Worm (Caenorhabditis elegans) whole organism, late embryonic: ENCODE measurements around the gene C24D10.6.

ENCODE experiments used
- C08G9.2 ChIP-seq: sonication (generic microtip); optimal IDR thresholded peaks from 2 replicates; lab custom pipeline; 2016; ENCODE audit warnings: mild to moderate bottlenecking, missing genetic modification characterization, moderate library complexity, missing compliant biosample characterization
- C38D4.7 ChIP-seq: fragments of 200-800 bp; sonication (Bioruptor generic); optimal IDR thresholded peaks from 2 replicates; lab custom pipeline; 2018; ENCODE audit warnings: mild to moderate bottlenecking, missing genetic modification characterization, moderate library complexity, missing compliant biosample characterization
- F13H6.1 ChIP-seq: sonication (generic microtip); optimal IDR thresholded peaks from 2 replicates; lab custom pipeline; 2016; ENCODE audit warnings: missing genetic modification characterization, missing compliant biosample characterization
- K02D7.2 ChIP-seq: sonication (generic microtip); optimal IDR thresholded peaks from 2 replicates; lab custom pipeline; 2017; ENCODE audit warnings: mild to moderate bottlenecking, missing genetic modification characterization, missing compliant biosample characterization
- T23F11.4 ChIP-seq: fragments of 200-800 bp; sonication (Bioruptor generic); optimal IDR thresholded peaks from 2 replicates; lab custom pipeline; 2018; ENCODE audit warnings: mild to moderate bottlenecking, missing genetic modification characterization, missing compliant biosample characterization
- Y22D7AL.16 ChIP-seq: sonication (generic microtip); optimal IDR thresholded peaks from 2 replicates; lab custom pipeline; 2016; ENCODE audit warnings: missing genetic modification characterization, missing compliant biosample characterization
- ceh-14 ChIP-seq: sonication (generic microtip); optimal IDR thresholded peaks from 2 replicates; lab custom pipeline; 2016; ENCODE audit warnings: missing genotype, missing genetic modification characterization, missing compliant biosample characterization
- ceh-19 ChIP-seq: fragments of 200-800 bp; sonication (Bioruptor generic); optimal IDR thresholded peaks from 2 replicates; lab custom pipeline; 2018; ENCODE audit warnings: mild to moderate bottlenecking, missing genetic modification characterization, missing compliant biosample characterization
- ceh-2 ChIP-seq: sonication (generic microtip); optimal IDR thresholded peaks from 2 replicates; lab custom pipeline; 2016; ENCODE audit warnings: missing genotype, missing genetic modification characterization, missing compliant biosample characterization
- ceh-22 ChIP-seq: sonication (generic microtip); optimal IDR thresholded peaks from 2 replicates; lab custom pipeline; 2017; ENCODE audit warnings: missing biosample characterization, missing genetic modification characterization
- ceh-24 ChIP-seq: sonication (generic microtip); optimal IDR thresholded peaks from 2 replicates; lab custom pipeline; 2016; ENCODE audit warnings: mild to moderate bottlenecking, missing genetic modification characterization, missing compliant biosample characterization
- ceh-30 ChIP-seq: fragments of 150-350 bp; optimal IDR thresholded peaks from 2 replicates; lab custom pipeline; 2014; ENCODE audit warnings: missing biosample characterization, missing genetic modification characterization
- ceh-31 ChIP-seq: sonication (generic microtip); optimal IDR thresholded peaks from 2 replicates; lab custom pipeline; 2016; ENCODE audit warnings: missing genetic modification characterization, missing compliant biosample characterization
- ceh-34 ChIP-seq: sonication (generic microtip); optimal IDR thresholded peaks from 2 replicates; lab custom pipeline; 2016; ENCODE audit warnings: mild to moderate bottlenecking, missing genetic modification characterization, missing compliant biosample characterization
- ceh-45 ChIP-seq: fragments of 200-800 bp; sonication (Bioruptor generic); IDR thresholded peaks from 2 replicates; pipeline ENCODE4 v1.3.6; 2022; ENCODE audit warnings: missing genetic modification reagents, missing genetic modification characterization, missing compliant biosample characterization
- ceh-6 ChIP-seq: fragments of 200-800 bp; sonication (Bioruptor generic); optimal IDR thresholded peaks from 2 replicates; lab custom pipeline; 2018; ENCODE audit warnings: mild to moderate bottlenecking, missing genetic modification characterization, missing compliant biosample characterization
- dmd-4 ChIP-seq: sonication (generic microtip); optimal IDR thresholded peaks from 2 replicates; lab custom pipeline; 2016; ENCODE audit warnings: borderline replicate concordance, missing genetic modification characterization, missing compliant biosample characterization
- dve-1 ChIP-seq: sonication (generic microtip); optimal IDR thresholded peaks from 2 replicates; lab custom pipeline; 2017; ENCODE audit warnings: antibody characterized with exemption, mild to moderate bottlenecking, missing genetic modification characterization, missing compliant biosample characterization
- elt-2 ChIP-seq: sonication (generic microtip); optimal IDR thresholded peaks from 2 replicates; lab custom pipeline; 2016; ENCODE audit warnings: missing genetic modification reagents, missing genetic modification characterization, missing compliant biosample characterization
- elt-4 ChIP-seq: sonication (generic microtip); optimal IDR thresholded peaks from 2 replicates; lab custom pipeline; 2016; ENCODE audit warnings: missing genetic modification characterization, missing compliant biosample characterization
- ets-4 ChIP-seq: sonication (generic microtip); optimal IDR thresholded peaks from 2 replicates; lab custom pipeline; 2016; ENCODE audit warnings: missing genetic modification characterization, missing compliant biosample characterization
- eyg-1 ChIP-seq: sonication (generic microtip); optimal IDR thresholded peaks from 2 replicates; lab custom pipeline; 2016; ENCODE audit warnings: missing genotype, missing genetic modification characterization, missing compliant biosample characterization
- fax-1 ChIP-seq: sonication (generic microtip); optimal IDR thresholded peaks from 2 replicates; lab custom pipeline; 2016; ENCODE audit warnings: missing genotype, missing genetic modification characterization, missing compliant biosample characterization
- fkh-10 ChIP-seq: fragments of 150-350 bp; optimal IDR thresholded peaks from 2 replicates; lab custom pipeline; 2014; ENCODE audit warnings: missing biosample characterization, missing genetic modification reagents, missing genetic modification characterization
- fkh-6 ChIP-seq: sonication (generic microtip); optimal IDR thresholded peaks from 2 replicates; lab custom pipeline; 2016; ENCODE audit warnings: missing genetic modification characterization, missing compliant biosample characterization
- gmeb-2 ChIP-seq: sonication (generic microtip); optimal IDR thresholded peaks from 2 replicates; lab custom pipeline; 2016; ENCODE audit warnings: missing genetic modification characterization, inconsistent platforms, missing compliant biosample characterization
- hlh-13 ChIP-seq: fragments of 200-800 bp; sonication (Bioruptor generic); optimal IDR thresholded peaks from 2 replicates; lab custom pipeline; 2018; ENCODE audit warnings: mild to moderate bottlenecking, missing genetic modification characterization, missing compliant biosample characterization
- hlh-6 ChIP-seq: sonication (generic microtip); optimal IDR thresholded peaks from 2 replicates; lab custom pipeline; 2016; ENCODE audit warnings: missing genotype, missing genetic modification characterization, missing compliant biosample characterization
- hlh-8 ChIP-seq: sonication (generic microtip); optimal IDR thresholded peaks from 2 replicates; lab custom pipeline; 2016; ENCODE audit warnings: missing genotype, missing genetic modification characterization, missing compliant biosample characterization
- lim-6 ChIP-seq: sonication (generic microtip); optimal IDR thresholded peaks from 2 replicates; lab custom pipeline; 2016; ENCODE audit warnings: missing genetic modification characterization, missing compliant biosample characterization
- lin-11 ChIP-seq: fragments of 200-800 bp; sonication (Bioruptor generic); optimal IDR thresholded peaks from 2 replicates; lab custom pipeline; 2018; ENCODE audit warnings: mild to moderate bottlenecking, missing genetic modification characterization, missing compliant biosample characterization
- nfya-1 ChIP-seq: sonication (generic microtip); optimal IDR thresholded peaks from 2 replicates; lab custom pipeline; 2017; ENCODE audit warnings: missing genetic modification characterization, mild to moderate bottlenecking, missing compliant biosample characterization, antibody characterized with exemption, moderate library complexity
- nhr-11 ChIP-seq: fragments of 150-350 bp; optimal IDR thresholded peaks from 2 replicates; lab custom pipeline; 2014; ENCODE audit warnings: missing biosample characterization, missing genetic modification characterization
- npax-4 ChIP-seq: sonication (generic microtip); optimal IDR thresholded peaks from 2 replicates; lab custom pipeline; 2016; ENCODE audit warnings: missing genetic modification characterization, missing compliant biosample characterization
- odd-2 ChIP-seq: sonication (generic microtip); optimal IDR thresholded peaks from 2 replicates; lab custom pipeline; 2017; ENCODE audit warnings: antibody characterized with exemption, mild to moderate bottlenecking, missing genetic modification characterization, missing compliant biosample characterization
- pag-3 ChIP-seq: sonication (generic microtip); optimal IDR thresholded peaks from 2 replicates; lab custom pipeline; 2016; ENCODE audit warnings: missing compliant biosample characterization, missing genetic modification characterization, borderline replicate concordance
- pat-9 ChIP-seq: fragments of 200-800 bp; sonication (Bioruptor generic); optimal IDR thresholded peaks from 2 replicates; lab custom pipeline; 2018; ENCODE audit warnings: mild to moderate bottlenecking, missing genetic modification characterization, moderate library complexity, missing compliant biosample characterization
- pha-2 ChIP-seq: sonication (generic microtip); optimal IDR thresholded peaks from 2 replicates; lab custom pipeline; 2017; ENCODE audit warnings: mild to moderate bottlenecking, missing genetic modification characterization, missing compliant biosample characterization
- pha-4 ChIP-seq: fragments of 150-350 bp; optimal IDR thresholded peaks from 2 replicates; lab custom pipeline; 2018; ENCODE audit warnings: missing biosample characterization, missing genetic modification reagents, missing genetic modification characterization
- pqm-1 ChIP-seq: sonication (generic microtip); optimal IDR thresholded peaks from 2 replicates; lab custom pipeline; 2016; ENCODE audit warnings: missing genetic modification characterization, missing compliant biosample characterization
- pros-1 ChIP-seq: fragments of 150-350 bp; optimal IDR thresholded peaks from 2 replicates; lab custom pipeline; 2014; ENCODE audit warnings: missing biosample characterization, missing genetic modification reagents, missing genetic modification characterization
- ref-2 ChIP-seq: sonication (generic microtip); optimal IDR thresholded peaks from 2 replicates; lab custom pipeline; 2016; ENCODE audit warnings: missing genetic modification characterization, missing compliant biosample characterization
- rnt-1 ChIP-seq: sonication (generic microtip); optimal IDR thresholded peaks from 2 replicates; lab custom pipeline; 2016; ENCODE audit warnings: missing genetic modification characterization, missing compliant biosample characterization
- sdc-2 ChIP-seq: sonication (generic microtip); optimal IDR thresholded peaks from 2 replicates; lab custom pipeline; 2016; ENCODE audit warnings: missing genotype, missing genetic modification characterization, missing compliant biosample characterization
- sox-2 ChIP-seq: fragments of 200-800 bp; sonication (Bioruptor generic); IDR thresholded peaks from 2 replicates; pipeline ENCODE4 v1.3.6; 2022; ENCODE audit warnings: missing genetic modification reagents, missing genetic modification characterization, missing compliant biosample characterization
- sox-4 ChIP-seq: sonication (generic microtip); optimal IDR thresholded peaks from 2 replicates; lab custom pipeline; 2017; ENCODE audit warnings: mild to moderate bottlenecking, missing genetic modification characterization, inconsistent platforms, missing compliant biosample characterization
- syd-9 ChIP-seq: sonication (generic microtip); optimal IDR thresholded peaks from 2 replicates; lab custom pipeline; 2016; ENCODE audit warnings: mild to moderate bottlenecking, missing genetic modification characterization, moderate library complexity, missing compliant biosample characterization
- unc-55 ChIP-seq: sonication (generic microtip); optimal IDR thresholded peaks from 2 replicates; lab custom pipeline; 2017; ENCODE audit warnings: missing biosample characterization, missing genetic modification reagents, missing genetic modification characterization
- unc-86 ChIP-seq: sonication (generic microtip); optimal IDR thresholded peaks from 2 replicates; lab custom pipeline; 2016; ENCODE audit warnings: missing genetic modification characterization, missing compliant biosample characterization
- zip-5 ChIP-seq: sonication (generic microtip); optimal IDR thresholded peaks from 2 replicates; lab custom pipeline; 2016; ENCODE audit warnings: missing genetic modification characterization, missing compliant biosample characterization
- ztf-16 ChIP-seq: sonication (generic microtip); optimal IDR thresholded peaks from 2 replicates; lab custom pipeline; 2017; ENCODE audit warnings: missing genetic modification characterization, missing compliant biosample characterization

The C24D10.6 gene

DNA sequence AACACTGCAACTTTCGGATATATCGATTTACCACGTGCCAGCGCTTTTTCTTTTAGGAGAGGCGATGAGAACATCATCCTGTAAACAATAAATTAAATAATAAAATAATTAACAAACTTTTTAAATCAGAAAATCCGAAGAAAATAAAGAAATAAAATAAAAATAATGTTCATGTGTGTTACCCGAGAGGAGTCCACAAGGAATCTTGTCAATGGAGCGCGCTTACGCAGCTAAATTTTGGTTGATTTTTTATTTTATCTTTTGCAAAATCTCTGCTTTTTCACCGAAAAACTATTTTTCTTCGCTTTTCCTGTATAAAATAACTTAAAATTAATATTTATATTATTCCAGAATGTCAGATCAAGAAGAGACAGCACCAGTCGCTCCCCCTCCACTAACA, at the start of gene C24D10.6, which contains the start of gene C24D10.4:
C24D10.6 (minus strand) TSS at position 78 of the 400 bp plus-strand sequence.
C24D10.4 (plus strand) TSS at position 352 of the 400 bp plus-strand sequence.
- TF ChIP-seq lin-11 (tag; lab: Kevin White, UChicago) (no peak), pha-2 (tag; lab: Kevin White, UChicago) (no peak), npax-4 (tag; lab: Kevin White, UChicago) (no peak), lim-6 (tag; lab: Kevin White, UChicago) (no peak), fax-1 (tag; lab: Kevin White, UChicago) (no peak)
- TF ChIP-seq, all 69 proteins: peak for 0

DNA sequence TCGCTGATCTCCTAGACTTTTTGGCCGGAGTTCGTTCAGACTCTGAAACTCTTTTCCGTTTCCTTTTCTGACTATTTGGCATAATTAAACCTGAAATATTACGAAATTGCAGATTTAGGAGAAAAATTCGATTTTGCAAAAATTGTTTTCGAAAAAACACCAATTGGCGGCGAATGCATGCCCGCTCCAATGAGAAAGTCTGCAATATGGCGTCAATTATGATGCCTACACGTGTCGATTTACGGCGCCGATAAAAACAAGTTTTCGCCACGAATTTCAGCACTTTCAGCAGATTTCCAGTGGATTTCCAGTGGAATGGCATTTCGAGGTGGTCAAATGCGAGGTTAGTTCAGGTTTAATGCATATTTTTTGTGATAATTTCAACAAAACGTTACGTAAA, 49.3 kb upstream of the C24D10.6 start, which contains the start of the genes Y59E9AL.36 and nbet-1:
Y59E9AL.36 (minus strand) TSS at position 92 of the 400 bp plus-strand sequence.
nbet-1 (plus strand) TSS at position 112 of the 400 bp plus-strand sequence.
- TF ChIP-seq C08G9.2 (tag; lab: Kevin White, UChicago) (no peak), ets-4 (no peak), fax-1 (tag; lab: Kevin White, UChicago) (no peak), ztf-16 (peak; percentile 12), dve-1 (no peak), ceh-34 (tag; lab: Kevin White, UChicago) (peak; percentile 63), nfya-1 (tag; lab: Kevin White, UChicago) (peak; percentile 54), eyg-1 (tag; lab: Kevin White, UChicago) (no peak), pag-3 (no peak), sox-4 (tag; lab: Kevin White, UChicago) (no peak), pqm-1 (no peak), unc-86 (tag; lab: Kevin White, UChicago) (no peak), Y22D7AL.16 (tag; lab: Kevin White, UChicago) (no peak), hlh-13 (GFP tag; lab: Kevin White, UChicago) (no peak), ref-2 (tag; lab: Kevin White, UChicago) (no peak), elt-2 (tag; lab: Kevin White, UChicago) (peak; percentile 33), K02D7.2 (no peak), gmeb-2 (tag; lab: Kevin White, UChicago) (no peak), pros-1 (tag; lab: Kevin White, UChicago) (no peak), unc-55 (GFP tag; lab: Kevin White, UChicago) (peak; percentile 55), F13H6.1 (tag; lab: Kevin White, UChicago) (no peak), lim-6 (tag; lab: Kevin White, UChicago) (no peak), sox-2 (GFP tag; lab: Robert Waterston, UW) (no peak), T23F11.4 (GFP tag; lab: Kevin White, UChicago) (no peak), elt-4 (tag; lab: Kevin White, UChicago) (no peak), zip-5 (tag; lab: Kevin White, UChicago) (no peak), fkh-10 (no peak), ceh-6 (GFP tag; lab: Kevin White, UChicago) (no peak), ceh-19 (no peak), ceh-31 (peak; percentile 54), fkh-6 (tag; lab: Kevin White, UChicago) (no peak), hlh-6 (no peak), ceh-45 (no peak), pha-4 (tag; lab: Kevin White, UChicago) (no peak), pat-9 (tag; lab: Kevin White, UChicago) (no peak), syd-9 (tag; lab: Kevin White, UChicago) (no peak), ceh-2 (tag; lab: Kevin White, UChicago) (no peak), ceh-14 (tag; lab: Kevin White, UChicago) (peak; percentile 6), dmd-4 (tag; lab: Kevin White, UChicago) (no peak), C38D4.7 (no peak), ceh-22 (tag; lab: Kevin White, UChicago) (no peak), hlh-8 (tag; lab: Kevin White, UChicago) (no peak), lin-11 (tag; lab: Kevin White, UChicago) (no peak), nhr-11 (tag; lab: Kevin White, UChicago) (no peak), ceh-24 (tag; lab: Kevin White, UChicago) (no peak), sdc-2 (tag; lab: Kevin White, UChicago) (no peak), npax-4 (tag; lab: Kevin White, UChicago) (no peak), odd-2 (tag; lab: Kevin White, UChicago) (no peak), rnt-1 (tag; lab: Kevin White, UChicago) (no peak), pha-2 (tag; lab: Kevin White, UChicago) (no peak), ceh-30 (no peak)
